Fruit fly (Drosophila melanogaster) whole organism, embryonic: ENCODE measurements around the gene Art4.
A peak's percentile ranks its signal among the peaks of the same experiment; 100 is the strongest.

Experiments used
- ATbp ChIP-seq: fragments of 200-800 bp; sonication (Bioruptor generic); optimal IDR thresholded peaks from 2 replicates; lab custom pipeline; 2017; ENCODE audit warnings: missing biosample characterization, mild to moderate bottlenecking, missing genetic modification characterization, missing genetic modification reagents
- Awh ChIP-seq: fragments of 200-800 bp; sonication (Bioruptor generic); IDR thresholded peaks from 2 replicates; pipeline ENCODE4, ENCODE4 v1.3.6; 2022; ENCODE audit warnings: missing biosample characterization, missing genetic modification characterization
- Bgb ChIP-seq: fragments of 200-800 bp; sonication (Bioruptor generic); IDR thresholded peaks from 2 replicates; pipeline ENCODE4 v1.3.6; 2022; ENCODE audit warnings: missing biosample characterization, missing genetic modification characterization; ENCODE audit not compliant: partially characterized antibody
- Blimp-1 ChIP-seq: fragments of 200-800 bp; sonication (Bioruptor generic); optimal IDR thresholded peaks from 3 replicates; lab custom pipeline; 2018; ENCODE audit warnings: missing biosample characterization, missing genetic modification characterization, mild to moderate bottlenecking, moderate library complexity, missing genetic modification reagents
- CG10147 ChIP-seq: fragments of 200-800 bp; sonication (Bioruptor generic); optimal IDR thresholded peaks from 2 replicates; lab custom pipeline; 2019; ENCODE audit warnings: missing biosample characterization, mild to moderate bottlenecking, missing genetic modification characterization, moderate library complexity
- CG1024 ChIP-seq: fragments of 200-800 bp; sonication (Bioruptor generic); IDR thresholded peaks from 2 replicates; pipeline ENCODE4 v1.3.6; 2022; ENCODE audit warnings: missing biosample characterization, missing genetic modification characterization
- CG10431 ChIP-seq: fragments of 200-800 bp; sonication (Bioruptor generic); optimal IDR thresholded peaks from 3 replicates; lab custom pipeline; 2018; ENCODE audit warnings: missing biosample characterization, mild to moderate bottlenecking, missing genetic modification characterization
- CG11093 ChIP-seq: fragments of 200-800 bp; sonication (Bioruptor generic); IDR thresholded peaks from 3 replicates; pipeline ENCODE4 v1.3.6; 2022; ENCODE audit warnings: missing biosample characterization, missing genetic modification characterization
- CG11696 ChIP-seq: fragments of 200-800 bp; sonication (Bioruptor generic); IDR thresholded peaks from 2 replicates; pipeline ENCODE4 v1.3.6; 2022; ENCODE audit warnings: missing biosample characterization, missing genetic modification characterization
- CG12299 ChIP-seq: fragments of 200-800 bp; sonication (Bioruptor generic); optimal IDR thresholded peaks from 2 replicates; lab custom pipeline; 2018; ENCODE audit warnings: missing biosample characterization, mild to moderate bottlenecking, missing genetic modification characterization
- CG13624 ChIP-seq: fragments of 200-800 bp; sonication (Bioruptor generic); optimal IDR thresholded peaks from 2 replicates; lab custom pipeline; 2016; ENCODE audit warnings: missing biosample characterization, missing genetic modification characterization
- CG15601 ChIP-seq: fragments of 200-800 bp; sonication (Bioruptor generic); optimal IDR thresholded peaks from 3 replicates; lab custom pipeline; 2019; ENCODE audit warnings: missing biosample characterization, mild to moderate bottlenecking, missing genetic modification characterization, moderate library complexity
- CG18619 ChIP-seq: fragments of 200-800 bp; sonication (Bioruptor generic); optimal IDR thresholded peaks from 3 replicates; lab custom pipeline; 2017; ENCODE audit warnings: missing biosample characterization, mild to moderate bottlenecking, missing genetic modification characterization
- CG2120 ChIP-seq: fragments of 200-800 bp; sonication (Bioruptor generic); optimal IDR thresholded peaks from 3 replicates; lab custom pipeline; 2016; ENCODE audit warnings: missing biosample characterization, missing genetic modification characterization
- CG2199 ChIP-seq: fragments of 200-800 bp; sonication (Bioruptor generic); IDR thresholded peaks from 3 replicates; pipeline ENCODE4 v1.3.6; 2022; ENCODE audit warnings: missing biosample characterization, missing genetic modification characterization
- CG2678 ChIP-seq: fragments of 200-800 bp; sonication (Bioruptor generic); optimal IDR thresholded peaks from 3 replicates; lab custom pipeline; 2019; ENCODE audit warnings: missing biosample characterization, mild to moderate bottlenecking, missing genetic modification characterization, moderate library complexity
- CG3407 ChIP-seq: fragments of 200-800 bp; sonication (Bioruptor generic); optimal IDR thresholded peaks from 2 replicates; lab custom pipeline; 2018; ENCODE audit warnings: missing biosample characterization, mild to moderate bottlenecking, missing genetic modification characterization
- CG34422 ChIP-seq: fragments of 200-800 bp; sonication (Bioruptor generic); IDR thresholded peaks from 3 replicates; pipeline ENCODE4 v1.3.6; 2022; ENCODE audit warnings: missing biosample characterization, missing genetic modification characterization
- CG3838 ChIP-seq: fragments of 200-800 bp; sonication (Bioruptor generic); optimal IDR thresholded peaks from 3 replicates; lab custom pipeline; 2016; ENCODE audit warnings: missing biosample characterization, missing genetic modification characterization
- CG3847 ChIP-seq: fragments of 200-800 bp; sonication (Bioruptor generic); IDR thresholded peaks from 2 replicates; pipeline ENCODE4 v1.3.6; 2022; ENCODE audit warnings: missing biosample characterization, missing genetic modification characterization
- CG8388 ChIP-seq: fragments of 200-800 bp; sonication (Bioruptor generic); optimal IDR thresholded peaks from 2 replicates; lab custom pipeline; 2019; ENCODE audit warnings: missing biosample characterization, mild to moderate bottlenecking, missing genetic modification characterization, moderate library complexity
- CG8924 ChIP-seq: fragments of 200-800 bp; optimal IDR thresholded peaks from 3 replicates; lab custom pipeline; 2019; ENCODE audit warnings: missing biosample characterization, mild to moderate bottlenecking, missing genetic modification characterization, moderate library complexity
- CG9932 ChIP-seq: fragments of 200-800 bp; sonication (Bioruptor generic); IDR thresholded peaks from 2 replicates; pipeline ENCODE4 v1.3.6; 2022; ENCODE audit warnings: missing biosample characterization, missing genetic modification characterization
- Dad ChIP-seq: fragments of 200-800 bp; sonication (Bioruptor generic); optimal IDR thresholded peaks from 3 replicates; lab custom pipeline; 2016; ENCODE audit warnings: missing biosample characterization, missing genetic modification characterization
- Deaf1 ChIP-seq: fragments of 200-800 bp; optimal IDR thresholded peaks from 3 replicates; lab custom pipeline; 2019; ENCODE audit warnings: missing biosample characterization, mild to moderate bottlenecking, missing genetic modification characterization, moderate library complexity
- Dfd ChIP-seq, 2 experiments: fragments of >200 bp; optimal IDR thresholded peaks; 2 replicates each; lab custom pipeline; 2017; ENCODE audit warnings: missing biosample characterization in 2 of 2, missing genetic modification characterization in 2 of 2
- Dip2 ChIP-seq: fragments of 200-800 bp; sonication (Bioruptor generic); IDR thresholded peaks from 2 replicates; pipeline ENCODE4 v1.3.6; 2022; ENCODE audit warnings: missing biosample characterization, missing genetic modification characterization
- Drgx ChIP-seq: fragments of 200-800 bp; sonication (Bioruptor generic); IDR thresholded peaks from 2 replicates; pipeline ENCODE4 v1.3.6; 2022; ENCODE audit warnings: missing biosample characterization, missing genetic modification characterization
- HLH4C ChIP-seq: fragments of 200-800 bp; sonication (Bioruptor generic); IDR thresholded peaks from 3 replicates; pipeline ENCODE4 v1.3.6; 2022; ENCODE audit warnings: missing biosample characterization, missing genetic modification characterization; ENCODE audit not compliant: partially characterized antibody
- ab ChIP-seq: fragments of 200-800 bp; sonication (Bioruptor generic); optimal IDR thresholded peaks from 2 replicates; lab custom pipeline; 2016; ENCODE audit warnings: missing biosample characterization, missing genetic modification characterization
- abd-A ChIP-seq: fragments of 200-800 bp; sonication (Bioruptor generic); optimal IDR thresholded peaks from 3 replicates; lab custom pipeline; 2019; ENCODE audit warnings: missing biosample characterization, mild to moderate bottlenecking, missing genetic modification characterization, moderate library complexity
- chinmo ChIP-seq: fragments of 200-800 bp; sonication (Bioruptor generic); IDR thresholded peaks from 4 replicates; pipeline ENCODE4 v1.3.6; 2022; ENCODE audit warnings: missing biosample characterization, missing genetic modification characterization; ENCODE audit not compliant: partially characterized antibody
- crol ChIP-seq: fragments of 200-800 bp; sonication (Bioruptor generic); IDR thresholded peaks from 2 replicates; pipeline ENCODE4 v1.3.6; 2022; ENCODE audit warnings: missing biosample characterization, missing genetic modification characterization
- cwo ChIP-seq: fragments of 200-800 bp; sonication (Bioruptor generic); optimal IDR thresholded peaks from 3 replicates; lab custom pipeline; 2017; ENCODE audit warnings: missing biosample characterization, missing genetic modification characterization, mild to moderate bottlenecking, moderate library complexity, missing genetic modification reagents
- fd3F ChIP-seq: fragments of 200-800 bp; sonication (Bioruptor generic); optimal IDR thresholded peaks from 2 replicates; lab custom pipeline; 2018; ENCODE audit warnings: missing biosample characterization, mild to moderate bottlenecking, missing genetic modification characterization, moderate library complexity
- grau ChIP-seq: fragments of 200-800 bp; optimal IDR thresholded peaks from 3 replicates; lab custom pipeline; 2019; ENCODE audit warnings: missing biosample characterization, mild to moderate bottlenecking, missing genetic modification characterization, moderate library complexity
- knrl ChIP-seq: fragments of 200-800 bp; sonication (Bioruptor generic); IDR thresholded peaks from 3 replicates; pipeline ENCODE4 v1.3.6; 2022; ENCODE audit warnings: missing biosample characterization, missing genetic modification characterization; ENCODE audit not compliant: partially characterized antibody
- lbe ChIP-seq: fragments of 200-800 bp; sonication (Bioruptor generic); optimal IDR thresholded peaks from 2 replicates; lab custom pipeline; 2016; ENCODE audit warnings: missing biosample characterization, mild to moderate bottlenecking, missing genetic modification characterization
- nerfin-1 ChIP-seq: fragments of 200-800 bp; sonication (Bioruptor generic); optimal IDR thresholded peaks from 3 replicates; lab custom pipeline; 2019; ENCODE audit warnings: missing biosample characterization, mild to moderate bottlenecking, missing genetic modification characterization, moderate library complexity
- nerfin-2 ChIP-seq: fragments of 200-800 bp; sonication (Bioruptor generic); IDR thresholded peaks from 2 replicates; pipeline ENCODE4 v1.3.6; 2022; ENCODE audit warnings: missing biosample characterization, missing genetic modification characterization; ENCODE audit not compliant: partially characterized antibody
- scrt ChIP-seq: fragments of 200-800 bp; sonication (Bioruptor generic); optimal IDR thresholded peaks from 2 replicates; lab custom pipeline; 2018; ENCODE audit warnings: missing biosample characterization, mild to moderate bottlenecking, missing genetic modification characterization, moderate library complexity
- ssp ChIP-seq: fragments of 200-800 bp; sonication (Bioruptor generic); IDR thresholded peaks from 2 replicates; pipeline ENCODE4 v1.3.6; 2022; ENCODE audit warnings: missing biosample characterization, missing genetic modification characterization
- tll ChIP-seq, 2 experiments: fragments of 200-800 bp in 1 of 2; fragments of >200 bp in 1 of 2; sonication (Bioruptor generic) in 1 of 2; optimal IDR thresholded peaks; 2 replicates each; lab custom pipeline; 2017 to 2019; ENCODE audit warnings: missing biosample characterization in 2 of 2, missing genetic modification characterization in 2 of 2, mild to moderate bottlenecking in 1 of 2, moderate library complexity in 1 of 2
- trh ChIP-seq: fragments of 200-800 bp; sonication (Bioruptor generic); optimal IDR thresholded peaks from 2 replicates; lab custom pipeline; 2016; ENCODE audit warnings: missing biosample characterization, missing genetic modification characterization
- tx ChIP-seq: fragments of 200-800 bp; sonication (Bioruptor generic); optimal IDR thresholded peaks from 2 replicates; lab custom pipeline; 2016; ENCODE audit warnings: missing biosample characterization, missing genetic modification characterization

The Art4 gene

dm6 chr3R:9949903-9950302 lies 36.0 kb downstream of the Art4 start (continued):
- TF ChIP-seq nerfin-2, result no peak
- no peak for TF ChIP-seq CG11093 (GFP tag; lab: Robert Waterston, UW)
- peak; percentile 31; the same call in 1 of the 2 replicates for TF ChIP-seq Drgx
- peak; percentile 11 for TF ChIP-seq Deaf1 (tag; lab: Kevin White, UChicago)
- no peak for TF ChIP-seq CG10431 (GFP tag; lab: Kevin White, UChicago)
- no peak for TF ChIP-seq knrl (GFP tag; lab: Robert Waterston, UW)
- TF ChIP-seq CG3847, result no peak
- no peak for TF ChIP-seq CG3838 (GFP tag; lab: Kevin White, UChicago)
- no peak for TF ChIP-seq Dfd (GFP tag; optimal IDR thresholded peaks at IDR 0.05; lab: Kevin White, UChicago)
- TF ChIP-seq tx (GFP tag; lab: Kevin White, UChicago), result no peak

- TF ChIP-seq chinmo (GFP tag; lab: Robert Waterston, UW), result 0 out of 4 replicates have a peak, but pooled peaks have one; percentile 64
- TF ChIP-seq lbe (GFP tag; lab: Kevin White, UChicago), result no peak
- 0 out of 2 replicates have a peak, but pooled peaks have one; percentile 4 for TF ChIP-seq CG1024 (GFP tag; lab: Robert Waterston, UW)
- 0 out of 2 replicates have a peak, but pooled peaks have one; percentile 27 for TF ChIP-seq CG11696 (GFP tag; lab: Robert Waterston, UW)
- peak; percentile 86 for TF ChIP-seq crol (GFP tag; lab: Robert Waterston, UW)
- TF ChIP-seq Awh (GFP tag; lab: Robert Waterston, UW), result peak; percentile 48; the same call in 1 of the 2 replicates
- no peak for TF ChIP-seq CG10147 (GFP tag; lab: Kevin White, UChicago)
- TF ChIP-seq Drgx, result 0 out of 2 replicates have a peak, but pooled peaks have one; percentile 16
- TF ChIP-seq CG8388 (GFP tag; lab: Kevin White, UChicago), result no peak
- no peak for TF ChIP-seq Bgb (GFP tag; lab: Robert Waterston, UW)
- TF ChIP-seq ssp (GFP tag; lab: Robert Waterston, UW), result no peak
- TF ChIP-seq CG2120 (GFP tag; lab: Kevin White, UChicago), result no peak
- TF ChIP-seq, all 482 proteins: peak for 6
Measured at dm6 chr3R:9946493-9946892, 39.4 kb downstream of the Art4 start.

dm6 chr3R:9944379-9945056 lies 41.3 kb downstream of the Art4 start:
- TF ChIP-seq Dip2 (GFP tag; lab: Robert Waterston, UW) (no peak), Dad (GFP tag; lab: Kevin White, UChicago) (no peak), CG3407 (no peak), fd3F (no peak), nerfin-1 (no peak), cwo (GFP tag; lab: Kevin White, UChicago) (peak; percentile 83), Blimp-1 (GFP tag; lab: Kevin White, UChicago) (peak; percentile 55), ab (no peak), CG34422 (GFP tag; lab: Robert Waterston, UW) (peak; percentile 3; the same call in 1 of the 3 replicates), CG15601 (tag; lab: Kevin White, UChicago) (no peak), HLH4C (GFP tag; lab: Robert Waterston, UW) (no peak), CG2120 (GFP tag; lab: Kevin White, UChicago) (peak; percentile 47), trh (GFP tag; lab: Kevin White, UChicago) (no peak), CG8924 (tag; lab: Kevin White, UChicago) (peak; percentile 22), scrt (GFP tag; lab: Kevin White, UChicago) (peak; percentile 28), grau (peak; percentile 12), CG2199 (GFP tag; lab: Robert Waterston, UW) (no peak), Deaf1 (tag; lab: Kevin White, UChicago) (peak; percentile 78), CG13624 (GFP tag; lab: Kevin White, UChicago) (peak; percentile 23), CG2678 (tag; lab: Kevin White, UChicago) (peak; percentile 44), abd-A (peak; percentile 66), CG9932 (no peak), CG12299 (tag; lab: Kevin White, UChicago) (no peak), tll (GFP tag; optimal IDR thresholded peaks at IDR 0.05; lab: Kevin White, UChicago) (no peak), CG18619 (GFP tag; lab: Kevin White, UChicago) (peak; percentile 8), ATbp (GFP tag; lab: Kevin White, UChicago) (no peak)
